Worm (Caenorhabditis elegans): ENCODE measurements around the gene T03F7.6.

T03F7.6 gene

DNA sequence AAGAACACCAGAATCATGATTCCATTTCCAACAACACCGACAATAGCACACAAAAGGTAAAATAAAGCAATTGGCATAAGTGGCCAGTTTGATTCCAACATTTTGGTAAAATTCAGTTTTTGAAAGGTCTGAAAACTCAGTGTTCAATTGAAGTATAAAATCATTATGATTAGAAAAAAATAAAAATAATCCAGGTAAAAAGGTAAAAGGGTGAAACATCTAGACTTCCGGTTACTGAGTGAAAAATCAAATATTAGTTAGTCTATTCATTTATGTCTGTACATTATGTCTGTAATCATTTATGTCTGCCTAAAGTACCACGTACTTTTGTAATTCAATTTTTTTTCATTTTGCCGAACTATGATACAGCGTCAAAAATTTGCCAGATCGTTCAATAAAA lies 39.5 kb upstream of the T03F7.6 start, which contains the start of gene srsx-31:
Gene srsx-31 (minus strand): TSS at position 101 of the 400 bp plus-strand sequence.
- TF ChIP-seq mml-1 (tag; optimal IDR thresholded peaks at IDR 0.05), result no peak
- no peak for TF ChIP-seq nhr-28 (tag; optimal IDR thresholded peaks at IDR 0.05)

DNA sequence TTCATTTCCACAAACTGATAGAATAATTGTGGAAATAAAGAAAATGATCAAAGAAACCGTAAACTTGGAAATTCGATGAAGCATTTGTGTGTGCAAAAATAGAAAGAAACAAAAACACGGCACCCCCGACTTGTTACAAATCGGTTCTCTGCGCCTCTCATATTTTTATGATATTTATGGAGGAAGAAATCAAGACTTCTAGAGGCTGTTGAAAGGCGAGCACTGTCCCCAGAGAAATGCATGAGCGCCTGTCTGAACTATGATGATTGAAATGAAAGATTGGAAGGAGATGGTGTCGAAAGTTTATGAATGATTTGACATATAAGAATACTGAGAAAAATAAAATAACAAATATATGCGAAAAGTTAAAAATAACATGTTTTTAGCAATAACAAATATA lies 35.6 kb upstream of the T03F7.6 start, which contains the start of gene lgc-36:
Gene lgc-36 (minus strand): TSS at position 101 of the 400 bp plus-strand sequence.
- TF ChIP-seq mml-1 (tag; optimal IDR thresholded peaks at IDR 0.05) (no peak), tbx-2 (tag; optimal IDR thresholded peaks at IDR 0.05) (no peak), daf-12 (tag; optimal IDR thresholded peaks at IDR 0.05) (no peak)

- TF ChIP-seq egl-5 (tag; optimal IDR thresholded peaks at IDR 0.05) (no peak), jun-1 (tag; optimal IDR thresholded peaks at IDR 0.05) (no peak), ceh-16 (tag; optimal IDR thresholded peaks at IDR 0.05) (no peak), ceh-9 (tag; optimal IDR thresholded peaks at IDR 0.05) (no peak), eor-1 (tag; optimal IDR thresholded peaks at IDR 0.05) (no peak)
Measured at ce11 chrV:11260622-11261021, 33.9 kb upstream of the T03F7.6 start, which contains the start of gene F07B10.7. F07B10.7 (minus strand) TSS chrV:11260722.

ce11 chrV:11263025-11263424 lies 31.5 kb upstream of the T03F7.6 start, which contains the start of gene F07B10.4:
F07B10.4 (minus strand) TSS chrV:11263125.
- TF ChIP-seq ZK546.5 (tag; optimal IDR thresholded peaks at IDR 0.05) (no peak), ceh-16 (tag; optimal IDR thresholded peaks at IDR 0.05) (no peak), aly-2 (tag; optimal IDR thresholded peaks at IDR 0.05) (no peak), mml-1 (tag; optimal IDR thresholded peaks at IDR 0.05) (no peak), skn-1 (tag; optimal IDR thresholded peaks at IDR 0.05) (no peak), nhr-76 (tag; optimal IDR thresholded peaks at IDR 0.05) (no peak), elt-3 (tag; optimal IDR thresholded peaks at IDR 0.05) (no peak), nhr-23 (tag; optimal IDR thresholded peaks at IDR 0.05) (no peak)

DNA sequence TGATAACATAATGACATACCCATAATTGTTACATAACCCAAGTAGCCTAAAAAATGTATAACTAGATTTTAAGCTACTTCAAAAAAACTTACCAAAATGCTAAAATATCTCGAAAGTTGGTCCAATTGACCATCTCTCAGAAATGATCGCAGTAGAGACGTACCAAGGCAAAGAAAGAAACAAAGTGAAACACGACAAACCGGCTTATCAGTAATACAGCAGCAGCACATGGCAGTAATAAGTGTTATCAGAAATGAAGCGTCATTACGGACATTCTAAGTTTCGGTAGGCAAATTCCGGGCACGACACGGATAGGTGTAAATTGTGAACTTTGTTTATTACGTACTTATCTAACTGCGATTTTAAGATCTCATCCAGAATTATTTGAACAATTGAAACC lies 29.0 kb upstream of the T03F7.6 start, which contains the start of gene cln-3.1:
Gene cln-3.1 (minus strand): TSS at position 171 of the 400 bp plus-strand sequence.
- no peak for TF ChIP-seq ceh-28 (tag; optimal IDR thresholded peaks at IDR 0.05)
- TF ChIP-seq ceh-16 (tag; optimal IDR thresholded peaks at IDR 0.05), result no peak
- peak; percentile 64 for TF ChIP-seq elt-2 (tag; optimal IDR thresholded peaks at IDR 0.05)
- peak; percentile 28 for TF ChIP-seq pqm-1 (tag; optimal IDR thresholded peaks at IDR 0.05)

ce11 chrV:11266681-11267080 lies 27.8 kb upstream of the T03F7.6 start, which contains the start of gene str-116:
str-116 (plus strand) TSS chrV:11266981.
- TF ChIP-seq ama-1 (optimal IDR thresholded peaks at IDR 0.05) (no peak), nfya-1 (tag; optimal IDR thresholded peaks at IDR 0.05; ENCODE audit: insufficient read depth) (no peak), hmg-11 (tag; optimal IDR thresholded peaks at IDR 0.05) (no peak), lin-15B (tag; optimal IDR thresholded peaks at IDR 0.05) (no peak)

- TF ChIP-seq nhr-43 (tag; optimal IDR thresholded peaks at IDR 0.05; ENCODE audit: poor library complexity, severe bottlenecking), result no peak
Measured at ce11 chrV:11268791-11269190, 25.7 kb upstream of the T03F7.6 start, which contains the start of gene str-115. str-115 (plus strand) TSS chrV:11269091.

DNA sequence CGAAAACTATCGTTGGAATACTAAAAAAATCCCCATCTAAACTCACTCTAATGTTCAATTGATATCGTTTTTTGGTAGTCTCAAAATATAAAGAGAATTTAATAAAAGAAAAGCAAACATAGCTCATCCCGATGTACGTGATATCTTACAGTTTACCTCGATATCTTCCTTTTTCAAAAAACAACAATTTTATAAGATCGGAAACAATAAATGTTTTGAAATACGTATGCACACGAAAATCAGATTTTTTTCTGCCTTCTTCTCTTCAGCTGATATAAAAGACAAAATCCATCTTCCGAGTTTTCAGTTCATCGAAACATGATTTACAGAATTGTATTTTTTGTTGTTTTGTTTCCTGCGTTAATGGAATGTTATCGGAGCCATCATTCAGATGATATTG lies 23.4 kb upstream of the T03F7.6 start, which contains the start of gene clec-222:
Gene clec-222 (plus strand): TSS at position 301 of the 400 bp plus-strand sequence.
- TF ChIP-seq ceh-16 (tag; optimal IDR thresholded peaks at IDR 0.05) (no peak), skn-1 (tag; optimal IDR thresholded peaks at IDR 0.05) (no peak), nhr-23 (tag; optimal IDR thresholded peaks at IDR 0.05) (no peak), nhr-25 (tag; optimal IDR thresholded peaks at IDR 0.05) (no peak), snpc-4 (tag; optimal IDR thresholded peaks at IDR 0.05) (no peak), egl-5 (tag; optimal IDR thresholded peaks at IDR 0.05) (no peak), nhr-237 (tag; optimal IDR thresholded peaks at IDR 0.05) (no peak), lin-39 (tag; optimal IDR thresholded peaks at IDR 0.05) (no peak), hmg-11 (tag; optimal IDR thresholded peaks at IDR 0.05) (no peak), pha-4 (tag; optimal IDR thresholded peaks at IDR 0.05) (no peak), nhr-28 (tag; optimal IDR thresholded peaks at IDR 0.05) (no peak), ztf-11 (tag; optimal IDR thresholded peaks at IDR 0.05) (no peak), ceh-82 (tag; optimal IDR thresholded peaks at IDR 0.05) (no peak), daf-12 (tag; optimal IDR thresholded peaks at IDR 0.05) (no peak)
